Worm (Caenorhabditis elegans) whole organism, L2 larva: ENCODE data around the gene F42D1.4.

Experiments
- C34F6.9 ChIP-seq: fragments of 150-350 bp; optimal IDR thresholded peaks from 2 replicates; lab custom pipeline; 2014; ENCODE audit warnings: missing biosample characterization, missing genetic modification characterization
- F13H6.1 ChIP-seq: sonication (generic microtip); optimal IDR thresholded peaks from 2 replicates; lab custom pipeline; 2016; ENCODE audit warnings: missing genetic modification characterization, missing compliant biosample characterization
- R02D3.7 ChIP-seq: fragments of 150-350 bp; optimal IDR thresholded peaks from 2 replicates; lab custom pipeline; 2014; ENCODE audit warnings: missing biosample characterization, missing genetic modification characterization
- Y55F3AM.14 ChIP-seq: fragments of 200-800 bp; sonication (Bioruptor generic); optimal IDR thresholded peaks from 2 replicates; lab custom pipeline; 2018; ENCODE audit warnings: mild to moderate bottlenecking, missing genetic modification characterization, missing compliant biosample characterization
- alr-1 ChIP-seq: fragments of 150-350 bp; optimal IDR thresholded peaks from 2 replicates; lab custom pipeline; 2014; ENCODE audit warnings: missing biosample characterization, missing genetic modification characterization
- aly-2 ChIP-seq: fragments of 150-350 bp; optimal IDR thresholded peaks from 2 replicates; lab custom pipeline; 2014; ENCODE audit warnings: missing biosample characterization, missing genetic modification characterization
- blmp-1 ChIP-seq: sonication (generic microtip); optimal IDR thresholded peaks from 2 replicates; lab custom pipeline; 2017; ENCODE audit warnings: missing genetic modification characterization, mild to moderate bottlenecking, missing compliant biosample characterization, antibody characterized with exemption, moderate library complexity; ENCODE audit not compliant: insufficient read depth
- ceh-16 ChIP-seq: fragments of 150-350 bp; optimal IDR thresholded peaks from 2 replicates; lab custom pipeline; 2014; ENCODE audit warnings: missing biosample characterization, missing genetic modification characterization
- crh-2 ChIP-seq: sonication (generic microtip); optimal IDR thresholded peaks from 2 replicates; lab custom pipeline; 2017; ENCODE audit warnings: missing biosample characterization, missing genetic modification characterization
- elt-1 ChIP-seq: fragments of 150-350 bp; optimal IDR thresholded peaks from 2 replicates; lab custom pipeline; 2014; ENCODE audit warnings: missing biosample characterization, missing genetic modification characterization
- elt-3 ChIP-seq: sonication (generic microtip); optimal IDR thresholded peaks from 2 replicates; lab custom pipeline; 2017; ENCODE audit warnings: missing biosample characterization, missing genetic modification characterization
- fos-1 ChIP-seq: fragments of 150-350 bp; optimal IDR thresholded peaks from 2 replicates; lab custom pipeline; 2014; ENCODE audit warnings: missing biosample characterization, missing genetic modification characterization
- gmeb-1 ChIP-seq: fragments of 150-350 bp; optimal IDR thresholded peaks from 2 replicates; lab custom pipeline; 2014; ENCODE audit warnings: missing biosample characterization, missing genetic modification characterization
- lin-11 ChIP-seq: fragments of 150-350 bp; sonication (generic microtip); optimal IDR thresholded peaks from 2 replicates; lab custom pipeline; 2014; ENCODE audit warnings: missing biosample characterization, missing genetic modification characterization, inconsistent platforms, mixed read lengths
- lin-13 ChIP-seq: fragments of 150-350 bp; optimal IDR thresholded peaks from 2 replicates; lab custom pipeline; 2014; ENCODE audit warnings: missing biosample characterization, missing genetic modification reagents, missing genetic modification characterization
- lsy-2 ChIP-seq, 2 experiments: fragments of 150-350 bp in 1 of 2; sonication (generic microtip) in 1 of 2; optimal IDR thresholded peaks; 2 replicates each; lab custom pipeline; 2014 to 2017; ENCODE audit warnings: missing biosample characterization in 2 of 2, missing genetic modification characterization in 2 of 2
- nhr-10 ChIP-seq: sonication (generic microtip); optimal IDR thresholded peaks from 2 replicates; lab custom pipeline; 2017; ENCODE audit warnings: missing biosample characterization, missing genetic modification characterization
- nhr-12 ChIP-seq: fragments of 150-350 bp; optimal IDR thresholded peaks from 2 replicates; lab custom pipeline; 2014; ENCODE audit warnings: missing biosample characterization, missing genetic modification characterization
- nhr-129 ChIP-seq: fragments of 150-350 bp; optimal IDR thresholded peaks from 2 replicates; lab custom pipeline; 2014; ENCODE audit warnings: missing biosample characterization, missing genetic modification characterization
- nhr-21 ChIP-seq: fragments of 150-350 bp; optimal IDR thresholded peaks from 2 replicates; lab custom pipeline; 2014; ENCODE audit warnings: missing biosample characterization, missing genetic modification characterization
- nhr-23 ChIP-seq: fragments of 150-350 bp; optimal IDR thresholded peaks from 2 replicates; lab custom pipeline; 2014; ENCODE audit warnings: missing biosample characterization, missing genetic modification reagents, missing genetic modification characterization
- nhr-6 ChIP-seq: fragments of 150-350 bp; optimal IDR thresholded peaks from 2 replicates; lab custom pipeline; 2014; ENCODE audit warnings: missing biosample characterization, missing genetic modification characterization
- nhr-77 ChIP-seq: fragments of 150-350 bp; optimal IDR thresholded peaks from 2 replicates; lab custom pipeline; 2014; ENCODE audit warnings: missing biosample characterization, missing genetic modification characterization
- skn-1 ChIP-seq: sonication (generic microtip); optimal IDR thresholded peaks from 2 replicates; lab custom pipeline; 2017; ENCODE audit warnings: missing biosample characterization, missing genetic modification characterization
- sma-3 ChIP-seq: sonication (generic microtip); optimal IDR thresholded peaks from 2 replicates; lab custom pipeline; 2016; ENCODE audit warnings: missing genetic modification reagents, missing genetic modification characterization, missing compliant biosample characterization
- sma-9 ChIP-seq, 2 experiments: fragments of 150-350 bp in 1 of 2; sonication (generic microtip) in 1 of 2; optimal IDR thresholded peaks; 2 replicates each; lab custom pipeline; 2014 to 2016; ENCODE audit warnings: missing genetic modification characterization in 2 of 2, mild to moderate bottlenecking in 1 of 2, missing biosample characterization in 1 of 2, missing compliant biosample characterization in 1 of 2, missing genetic modification reagents in 1 of 2, moderate library complexity in 1 of 2
- snpc-4 ChIP-seq: fragments of 150-350 bp; optimal IDR thresholded peaks from 2 replicates; lab custom pipeline; 2014; ENCODE audit warnings: missing biosample characterization, missing genetic modification characterization
- unc-39 ChIP-seq: fragments of 150-350 bp; optimal IDR thresholded peaks from 2 replicates; lab custom pipeline; 2014; ENCODE audit warnings: missing biosample characterization, missing genetic modification characterization
- unc-62 ChIP-seq: fragments of 150-350 bp; optimal IDR thresholded peaks from 2 replicates; lab custom pipeline; 2014; ENCODE audit warnings: missing biosample characterization, missing genetic modification reagents, missing genetic modification characterization
- ztf-1 ChIP-seq: fragments of 200-800 bp; sonication (Bioruptor generic); conservative IDR thresholded peaks from 2 replicates; pipeline ENCODE4 v1.3.6; 2022; ENCODE audit warnings: missing genetic modification characterization, missing compliant biosample characterization
- ztf-11 ChIP-seq: sonication (generic microtip); optimal IDR thresholded peaks from 2 replicates; lab custom pipeline; 2017; ENCODE audit warnings: missing biosample characterization, missing genetic modification characterization
- ztf-4 ChIP-seq: fragments of 150-350 bp; optimal IDR thresholded peaks from 2 replicates; lab custom pipeline; 2014; ENCODE audit warnings: missing biosample characterization, missing genetic modification characterization

Gene F42D1.4

DNA sequence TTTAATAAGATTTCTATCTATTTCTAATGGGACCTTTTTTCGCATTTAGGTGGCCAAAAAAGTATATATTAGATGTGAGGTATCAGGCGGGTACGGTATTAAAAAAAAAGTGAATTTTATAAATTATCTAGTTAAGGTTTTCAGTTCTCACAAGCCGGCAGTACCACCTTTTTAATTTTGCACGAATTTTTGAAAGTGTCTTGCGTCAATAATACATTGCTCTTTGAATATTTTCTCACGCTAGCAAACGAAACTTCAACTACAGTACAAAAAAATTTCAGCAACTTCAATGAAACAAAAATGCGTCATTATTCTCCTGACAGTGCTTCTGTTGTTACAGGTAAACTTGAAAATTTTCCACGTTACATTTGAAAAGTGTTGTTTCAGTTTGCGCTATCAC lies at the start of gene F42D1.4:
Gene F42D1.4, plus strand, starts transcription at position 301 of the 400 bp plus-strand sequence.
- no peak for TF ChIP-seq skn-1 (tag; lab: Kevin White, UChicago)
- no peak for TF ChIP-seq R02D3.7 (tag; lab: Kevin White, UChicago)
- TF ChIP-seq ceh-16 (tag; lab: Kevin White, UChicago) = no peak
- TF ChIP-seq gmeb-1 = no peak
- TF ChIP-seq elt-3 (tag; lab: Kevin White, UChicago) = no peak
- TF ChIP-seq F13H6.1 (tag; lab: Kevin White, UChicago) = no peak
- TF ChIP-seq aly-2 (tag; lab: Kevin White, UChicago) = no peak
- TF ChIP-seq C34F6.9 (tag; lab: Kevin White, UChicago) = no peak
- TF ChIP-seq nhr-12 (tag; lab: Kevin White, UChicago) = no peak
- no peak for TF ChIP-seq unc-62 (GFP tag; lab: Kevin White, UChicago)
- TF ChIP-seq blmp-1 (tag; lab: Kevin White, UChicago) = no peak
- no peak for TF ChIP-seq unc-39 (tag; lab: Kevin White, UChicago)
- no peak for TF ChIP-seq elt-1 (tag; lab: Kevin White, UChicago)

ce11 chrX:14757641-14758220 lies 49.3 kb upstream of the F42D1.4 start:
- TF ChIP-seq nhr-12 (tag; lab: Kevin White, UChicago) (no peak), F13H6.1 (tag; lab: Kevin White, UChicago) (no peak), nhr-6 (tag; lab: Kevin White, UChicago) (no peak), lin-11 (tag; lab: Kevin White, UChicago) (no peak), skn-1 (tag; lab: Kevin White, UChicago) (no peak), aly-2 (tag; lab: Kevin White, UChicago) (no peak), nhr-77 (no peak)

- TF ChIP-seq alr-1 (tag; lab: Kevin White, UChicago) (no peak), nhr-10 (tag; lab: Kevin White, UChicago) (no peak)
These were observed 47.5 kb upstream of the F42D1.4 start for ce11 chrX:14759549-14759948.

DNA sequence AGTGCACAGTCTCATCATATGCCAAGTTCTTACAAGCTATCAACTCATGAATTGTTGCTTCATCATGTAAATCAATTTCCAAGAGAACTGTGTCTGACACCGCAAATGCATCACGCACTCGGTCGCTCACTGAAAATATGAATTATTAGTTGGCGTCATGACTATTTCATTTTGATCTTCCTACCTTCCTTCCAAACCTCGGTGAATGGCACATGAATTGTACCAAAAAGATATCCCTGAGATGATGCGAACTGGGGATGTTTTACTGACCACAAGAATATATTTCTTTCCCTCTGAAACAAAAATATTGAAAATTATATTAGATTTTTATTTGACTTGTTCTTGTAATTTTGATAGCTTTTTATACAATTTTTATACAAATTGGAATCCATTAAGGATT lies 46.9 kb upstream of the F42D1.4 start:
- TF ChIP-seq lsy-2 (tag; optimal IDR thresholded peaks at IDR 0.05; lab: Kevin White, UChicago) (no peak), sma-3 (GFP tag; lab: Kevin White, UChicago) (no peak), ztf-4 (no peak), Y55F3AM.14 (GFP tag; lab: Kevin White, UChicago) (no peak), fos-1 (tag; lab: Kevin White, UChicago) (no peak), lin-11 (tag; lab: Kevin White, UChicago) (no peak), nhr-23 (tag; lab: Kevin White, UChicago) (no peak), lin-13 (GFP tag; lab: Kevin White, UChicago) (no peak)

DNA sequence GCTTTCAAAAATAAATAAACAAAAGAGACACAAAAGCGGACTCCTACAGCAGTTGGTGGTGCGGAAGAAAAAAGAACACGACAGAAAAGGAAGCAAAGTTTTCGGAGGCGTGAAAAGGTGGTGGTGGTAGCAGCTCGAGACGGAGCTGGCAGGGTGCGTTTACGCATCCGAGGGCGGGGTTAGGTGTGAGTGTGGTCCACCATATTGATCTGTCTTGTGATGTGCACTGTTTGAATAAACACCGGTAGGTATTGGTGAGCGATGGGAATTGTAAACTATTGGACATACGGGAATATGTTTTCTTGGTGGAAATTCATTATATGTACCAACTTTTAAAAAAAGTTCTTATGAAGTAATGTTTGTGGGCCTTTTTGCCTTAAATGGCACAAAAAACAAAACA lies 46.0 kb upstream of the F42D1.4 start, which contains the start of gene C05G5.5:
Gene C05G5.5, minus strand, starts transcription at position 101 of the 400 bp plus-strand sequence.
- no peak for TF ChIP-seq blmp-1 (tag; lab: Kevin White, UChicago)
- no peak for TF ChIP-seq F13H6.1 (tag; lab: Kevin White, UChicago)
- TF ChIP-seq nhr-129 (tag; lab: Kevin White, UChicago) = no peak
- TF ChIP-seq R02D3.7 (tag; lab: Kevin White, UChicago) = no peak
- no peak for TF ChIP-seq ztf-1
- no peak for TF ChIP-seq crh-2 (tag; lab: Kevin White, UChicago)
- TF ChIP-seq sma-3 (GFP tag; lab: Kevin White, UChicago) = no peak
- no peak for TF ChIP-seq nhr-10 (tag; lab: Kevin White, UChicago)
- TF ChIP-seq nhr-77 = no peak
- TF ChIP-seq nhr-21 (tag; lab: Kevin White, UChicago) = no peak
- no peak for TF ChIP-seq skn-1 (tag; lab: Kevin White, UChicago)
- TF ChIP-seq gmeb-1 = no peak
- no peak for TF ChIP-seq lin-11 (tag; lab: Kevin White, UChicago)
- TF ChIP-seq sma-9 (GFP tag; optimal IDR thresholded peaks at IDR 0.05; lab: Kevin White, UChicago) = no peak
- TF ChIP-seq sma-9 (tag; optimal IDR thresholded peaks at IDR 0.05; lab: Kevin White, UChicago) = no peak
- TF ChIP-seq alr-1 (tag; lab: Kevin White, UChicago) = no peak
- no peak for TF ChIP-seq ztf-11 (tag; lab: Kevin White, UChicago)
- TF ChIP-seq unc-39 (tag; lab: Kevin White, UChicago) = no peak
- no peak for TF ChIP-seq snpc-4 (tag; lab: Kevin White, UChicago)
